Fruit fly (Drosophila melanogaster) whole organism, embryonic: ENCODE results near the gene CG8526.

Experiments used
- Bdp1 ChIP-seq: fragments of 200-800 bp; sonication (Bioruptor generic); optimal IDR thresholded peaks from 3 replicates; lab custom pipeline; 2016; ENCODE audit warnings: missing biosample characterization, missing genetic modification characterization
- C15 ChIP-seq: fragments of 200-800 bp; sonication (Bioruptor generic); IDR thresholded peaks from 3 replicates; pipeline ENCODE4 v1.3.6; 2022; ENCODE audit warnings: missing biosample characterization, missing genetic modification characterization
- CG11560 ChIP-seq: fragments of 200-800 bp; sonication (Bioruptor generic); IDR thresholded peaks from 3 replicates; pipeline ENCODE4 v1.3.6; 2022; ENCODE audit warnings: missing biosample characterization, missing genetic modification characterization
- CG12155 ChIP-seq: fragments of 200-800 bp; sonication (Bioruptor generic); optimal IDR thresholded peaks from 3 replicates; lab custom pipeline; 2016; ENCODE audit warnings: missing biosample characterization, missing genetic modification characterization
- CG14050 ChIP-seq: fragments of 200-800 bp; sonication (Bioruptor generic); IDR thresholded peaks from 3 replicates; pipeline ENCODE4 v1.3.6; 2022; ENCODE audit warnings: missing biosample characterization, missing genetic modification characterization
- CG15073 ChIP-seq: fragments of 200-800 bp; sonication (Bioruptor generic); optimal IDR thresholded peaks from 2 replicates; lab custom pipeline; 2016; ENCODE audit warnings: missing biosample characterization, missing genetic modification characterization
- CG17385 ChIP-seq: fragments of 200-800 bp; sonication (Bioruptor generic); optimal IDR thresholded peaks from 3 replicates; lab custom pipeline; 2018; ENCODE audit warnings: missing biosample characterization, mild to moderate bottlenecking, missing genetic modification characterization
- CG18011 ChIP-seq: fragments of 200-800 bp; sonication (Bioruptor generic); optimal IDR thresholded peaks from 2 replicates; lab custom pipeline; 2017; ENCODE audit warnings: missing biosample characterization, missing genetic modification characterization, mild to moderate bottlenecking, moderate library complexity, missing genotype
- CG18262 ChIP-seq: fragments of 200-800 bp; optimal IDR thresholded peaks from 3 replicates; lab custom pipeline; 2019; ENCODE audit warnings: missing biosample characterization, mild to moderate bottlenecking, missing genetic modification characterization, moderate library complexity
- CG34422 ChIP-seq: fragments of 200-800 bp; sonication (Bioruptor generic); IDR thresholded peaks from 3 replicates; pipeline ENCODE4 v1.3.6; 2022; ENCODE audit warnings: missing biosample characterization, missing genetic modification characterization
- CG4854 ChIP-seq: fragments of 200-800 bp; sonication (Bioruptor generic); optimal IDR thresholded peaks from 2 replicates; lab custom pipeline; 2016; ENCODE audit warnings: missing biosample characterization, missing genetic modification characterization, inconsistent platforms
- CG5953 ChIP-seq: fragments of 200-800 bp; sonication (Bioruptor generic); IDR thresholded peaks from 2 replicates; pipeline ENCODE4 v1.3.6; 2022; ENCODE audit warnings: missing biosample characterization, missing genetic modification characterization
- CG6272 ChIP-seq: fragments of 200-800 bp; sonication (Bioruptor generic); IDR thresholded peaks from 2 replicates; pipeline ENCODE4 v1.3.6; 2022; ENCODE audit warnings: missing biosample characterization, missing genetic modification characterization
- CG6689 ChIP-seq: fragments of 200-800 bp; sonication (Bioruptor generic); IDR thresholded peaks from 2 replicates; pipeline ENCODE4 v1.3.6; 2022; ENCODE audit warnings: missing biosample characterization, missing genetic modification characterization
- CG7987 ChIP-seq: fragments of 200-800 bp; sonication (Bioruptor generic); optimal IDR thresholded peaks from 2 replicates; lab custom pipeline; 2018; ENCODE audit warnings: missing biosample characterization, mild to moderate bottlenecking, missing genetic modification characterization, moderate library complexity
- CG8478 ChIP-seq: fragments of >200 bp; optimal IDR thresholded peaks from 2 replicates; lab custom pipeline; 2018
- CG9437 ChIP-seq: fragments of 200-800 bp; sonication (Bioruptor generic); optimal IDR thresholded peaks from 2 replicates; lab custom pipeline; 2018; ENCODE audit warnings: missing biosample characterization, mild to moderate bottlenecking, missing genetic modification characterization
- Drgx ChIP-seq: fragments of 200-800 bp; sonication (Bioruptor generic); IDR thresholded peaks from 2 replicates; pipeline ENCODE4 v1.3.6; 2022; ENCODE audit warnings: missing biosample characterization, missing genetic modification characterization
- H2.0 ChIP-seq: fragments of 200-800 bp; sonication (Bioruptor generic); IDR thresholded peaks from 2 replicates; pipeline ENCODE4 v1.3.6; 2022; ENCODE audit warnings: missing biosample characterization, missing genetic modification characterization
- HLH3B ChIP-seq: fragments of 200-800 bp; sonication (Bioruptor generic); IDR thresholded peaks from 2 replicates; pipeline ENCODE4 v1.3.6; 2022; ENCODE audit warnings: missing biosample characterization, missing genetic modification characterization
- HmgZ ChIP-seq: fragments of 200-800 bp; sonication (Bioruptor generic); optimal IDR thresholded peaks from 2 replicates; lab custom pipeline; 2018; ENCODE audit warnings: missing biosample characterization, mild to moderate bottlenecking, missing genetic modification characterization
- Hr51 ChIP-seq, 2 experiments: fragments of 200-800 bp; sonication (Bioruptor generic); optimal IDR thresholded peaks; 2 replicates in 1 of 2; 3 replicates in 1 of 2; lab custom pipeline; 2016 to 2018; ENCODE audit warnings: missing biosample characterization in 2 of 2, missing genetic modification characterization in 2 of 2, mild to moderate bottlenecking in 1 of 2, moderate library complexity in 1 of 2
- Med ChIP-seq: fragments of 200-800 bp; sonication (Bioruptor generic); peaks from one replicate; lab custom pipeline; 2016; ENCODE audit warnings: missing biosample characterization, missing genetic modification characterization, mild to moderate bottlenecking, inconsistent platforms, moderate library complexity
- Myb ChIP-seq: fragments of 200-800 bp; sonication (Bioruptor generic); optimal IDR thresholded peaks from 2 replicates; lab custom pipeline; 2016; ENCODE audit warnings: missing biosample characterization, missing genetic modification characterization
- Ptx1 ChIP-seq: fragments of 200-800 bp; sonication (Bioruptor generic); IDR thresholded peaks from 2 replicates; pipeline ENCODE4 v1.3.6; 2022; ENCODE audit warnings: missing biosample characterization, missing genetic modification characterization
- Rx ChIP-seq: fragments of 200-800 bp; sonication (Bioruptor generic); IDR thresholded peaks from 2 replicates; pipeline ENCODE4 v1.3.6; 2022; ENCODE audit warnings: missing biosample characterization, missing genetic modification characterization
- Six4 ChIP-seq: fragments of 200-800 bp; sonication (Bioruptor generic); optimal IDR thresholded peaks from 2 replicates; lab custom pipeline; 2016; ENCODE audit warnings: missing biosample characterization, missing genetic modification characterization
- Sox100B ChIP-seq: fragments of 200-800 bp; sonication (Bioruptor generic); optimal IDR thresholded peaks from 3 replicates; lab custom pipeline; 2018; ENCODE audit warnings: missing biosample characterization, mild to moderate bottlenecking, missing genetic modification characterization
- Trl ChIP-seq, 3 experiments: fragments of >200 bp in 2 of 3; fragments of 200-800 bp in 1 of 3; sonication (Bioruptor generic) in 1 of 3; optimal IDR thresholded peaks; 2 replicates in 1 of 3; 3 replicates in 2 of 3; lab custom pipeline; 2016 to 2017; ENCODE audit warnings: missing biosample characterization in 1 of 3, missing genetic modification characterization in 1 of 3
- YL-1 ChIP-seq: fragments of 200-800 bp; sonication (Bioruptor generic); optimal IDR thresholded peaks from 3 replicates; lab custom pipeline; 2017; ENCODE audit warnings: missing biosample characterization, mild to moderate bottlenecking, missing genetic modification characterization
- abd-A ChIP-seq: fragments of 200-800 bp; sonication (Bioruptor generic); optimal IDR thresholded peaks from 3 replicates; lab custom pipeline; 2019; ENCODE audit warnings: missing biosample characterization, mild to moderate bottlenecking, missing genetic modification characterization, moderate library complexity
- amos ChIP-seq: fragments of 200-800 bp; sonication (Bioruptor generic); IDR thresholded peaks from 2 replicates; pipeline ENCODE4 v1.3.6; 2022; ENCODE audit warnings: missing biosample characterization, missing genetic modification characterization; ENCODE audit not compliant: partially characterized antibody
- ato ChIP-seq: fragments of 200-800 bp; sonication (Bioruptor generic); IDR thresholded peaks from 2 replicates; pipeline ENCODE4 v1.3.6; 2022; ENCODE audit warnings: missing biosample characterization, missing genetic modification characterization; ENCODE audit not compliant: partially characterized antibody
- chm ChIP-seq: fragments of 200-800 bp; sonication (Bioruptor generic); IDR thresholded peaks from 2 replicates; pipeline ENCODE4 v1.3.6; 2022; ENCODE audit warnings: missing biosample characterization, missing genetic modification characterization
- exex ChIP-seq: fragments of 200-800 bp; sonication (Bioruptor generic); optimal IDR thresholded peaks from 4 replicates; lab custom pipeline; 2018; ENCODE audit warnings: missing biosample characterization, mild to moderate bottlenecking, missing genetic modification characterization, moderate library complexity
- fru ChIP-seq: fragments of >200 bp; optimal IDR thresholded peaks from 2 replicates; lab custom pipeline; 2017
- grau ChIP-seq: fragments of 200-800 bp; optimal IDR thresholded peaks from 3 replicates; lab custom pipeline; 2019; ENCODE audit warnings: missing biosample characterization, mild to moderate bottlenecking, missing genetic modification characterization, moderate library complexity
- hth ChIP-seq: fragments of >200 bp; optimal IDR thresholded peaks from 2 replicates; lab custom pipeline; 2017; ENCODE audit warnings: inconsistent platforms
- ind ChIP-seq: fragments of 200-800 bp; sonication (Bioruptor generic); optimal IDR thresholded peaks from 3 replicates; lab custom pipeline; 2016; ENCODE audit warnings: missing biosample characterization, missing genetic modification characterization
- insv ChIP-seq, 2 experiments: fragments of 200-800 bp; sonication (Bioruptor generic); optimal IDR thresholded peaks; 3 replicates each; lab custom pipeline; 2016 to 2018; ENCODE audit warnings: missing biosample characterization in 2 of 2, missing genetic modification characterization in 2 of 2
- kah ChIP-seq: fragments of 200-800 bp; sonication (Bioruptor generic); optimal IDR thresholded peaks from 2 replicates; lab custom pipeline; 2018; ENCODE audit warnings: missing biosample characterization, mild to moderate bottlenecking, missing genetic modification characterization
- ken ChIP-seq: fragments of 200-800 bp; sonication (Bioruptor generic); IDR thresholded peaks from 3 replicates; pipeline ENCODE4 v1.3.6; 2022; ENCODE audit warnings: missing biosample characterization, missing genetic modification characterization
- nerfin-2 ChIP-seq: fragments of 200-800 bp; sonication (Bioruptor generic); IDR thresholded peaks from 2 replicates; pipeline ENCODE4 v1.3.6; 2022; ENCODE audit warnings: missing biosample characterization, missing genetic modification characterization; ENCODE audit not compliant: partially characterized antibody
- pb ChIP-seq: fragments of 200-800 bp; sonication (Bioruptor generic); optimal IDR thresholded peaks from 3 replicates; lab custom pipeline; 2016; ENCODE audit warnings: missing biosample characterization, missing genetic modification characterization
- phol ChIP-seq: fragments of 200-800 bp; sonication (Bioruptor generic); optimal IDR thresholded peaks from 3 replicates; lab custom pipeline; 2018; ENCODE audit warnings: missing biosample characterization, mild to moderate bottlenecking, missing genetic modification characterization, moderate library complexity
- pnt ChIP-seq: fragments of 200-800 bp; sonication (Bioruptor generic); optimal IDR thresholded peaks from 3 replicates; lab custom pipeline; 2016; ENCODE audit warnings: missing biosample characterization, missing genetic modification characterization
- slou ChIP-seq: fragments of 200-800 bp; sonication (Bioruptor generic); optimal IDR thresholded peaks from 3 replicates; lab custom pipeline; 2016; ENCODE audit warnings: missing biosample characterization, missing genetic modification characterization
- sr ChIP-seq: fragments of 200-800 bp; sonication (Bioruptor generic); IDR thresholded peaks from 3 replicates; pipeline ENCODE4 v1.3.6; 2022; ENCODE audit warnings: missing biosample characterization, missing genetic modification characterization
- stc ChIP-seq: fragments of 200-800 bp; sonication (Bioruptor generic); IDR thresholded peaks from 2 replicates; pipeline ENCODE4 v1.3.6; 2022; ENCODE audit warnings: missing biosample characterization, missing genetic modification characterization
- trh ChIP-seq: fragments of 200-800 bp; sonication (Bioruptor generic); optimal IDR thresholded peaks from 2 replicates; lab custom pipeline; 2016; ENCODE audit warnings: missing biosample characterization, missing genetic modification characterization
- zen2 ChIP-seq: fragments of 200-800 bp; sonication (Bioruptor generic); IDR thresholded peaks from 3 replicates; pipeline ENCODE4 v1.3.6; 2022; ENCODE audit warnings: missing biosample characterization, missing genetic modification characterization; ENCODE audit not compliant: partially characterized antibody

CG8526 gene

dm6 chr3R:9784341-9785062 lies 16.6 kb upstream of the CG8526 start, which contains the start of the genes MtnA and CG8500 (continued):
- TF ChIP-seq exex (tag; lab: Kevin White, UChicago) (no peak), insv (GFP tag; optimal IDR thresholded peaks at IDR 0.05; lab: Kevin White, UChicago) (no peak), HmgZ (peak; percentile 87), CG15073 (GFP tag; lab: Kevin White, UChicago) (no peak), CG12155 (GFP tag; lab: Kevin White, UChicago) (peak; percentile 20), Ptx1 (GFP tag; lab: Robert Waterston, UW) (0 out of 2 replicates have a peak, but pooled peaks have one; percentile 12), ken (0 out of 3 replicates have a peak, but pooled peaks have one; percentile 31), Drgx (no peak), kah (GFP tag; lab: Kevin White, UChicago) (no peak), Myb (GFP tag; lab: Kevin White, UChicago) (no peak), CG4854 (GFP tag; lab: Kevin White, UChicago) (no peak), sr (GFP tag; lab: Robert Waterston, UW) (0 out of 3 replicates have a peak, but pooled peaks have one; percentile 7), CG18262 (tag; lab: Kevin White, UChicago) (no peak), CG18011 (GFP tag; lab: Kevin White, UChicago) (no peak), ind (GFP tag; lab: Kevin White, UChicago) (no peak), pb (GFP tag; lab: Kevin White, UChicago) (no peak), C15 (GFP tag; lab: Robert Waterston, UW) (no peak), CG34422 (GFP tag; lab: Robert Waterston, UW) (peak; percentile 75; the same call in 2 of the 3 replicates), Hr51 (GFP tag; optimal IDR thresholded peaks at IDR 0.05; lab: Kevin White, UChicago) (no peak), slou (GFP tag; lab: Kevin White, UChicago) (no peak), CG6272 (GFP tag; lab: Robert Waterston, UW) (no peak), hth (lab: Kevin White, UChicago) (no peak), ato (GFP tag; lab: Robert Waterston, UW) (no peak), CG11560 (tag; lab: Robert Waterston, UW) (no peak), Six4 (no peak), Rx (GFP tag; lab: Robert Waterston, UW) (no peak), Bdp1 (GFP tag; lab: Kevin White, UChicago) (no peak), CG14050 (GFP tag; lab: Robert Waterston, UW) (no peak), zen2 (GFP tag; lab: Robert Waterston, UW) (no peak), CG6689 (GFP tag; lab: Robert Waterston, UW) (no peak), Med (GFP tag; lab: Kevin White, UChicago) (peak; percentile 81), CG5953 (GFP tag; lab: Robert Waterston, UW) (no peak), chm (GFP tag; lab: Robert Waterston, UW) (no peak), amos (GFP tag; lab: Robert Waterston, UW) (peak; percentile 44; the same call in 1 of the 2 replicates), pnt (GFP tag; lab: Kevin White, UChicago) (no peak), CG7987 (peak; percentile 30), stc (GFP tag; lab: Robert Waterston, UW) (0 out of 2 replicates have a peak, but pooled peaks have one; percentile 16), YL-1 (GFP tag; lab: Kevin White, UChicago) (no peak), H2.0 (no peak), CG8478 (lab: Kevin White, UChicago) (no peak), HLH3B (GFP tag; lab: Robert Waterston, UW) (no peak), grau (tag; lab: Kevin White, UChicago) (no peak), fru (no peak), abd-A (tag; lab: Kevin White, UChicago) (no peak), CG17385 (GFP tag; lab: Kevin White, UChicago) (no peak), Sox100B (no peak), trh (no peak), nerfin-2 (GFP tag; lab: Robert Waterston, UW) (no peak), CG9437 (GFP tag; lab: Kevin White, UChicago) (no peak), Trl (optimal IDR thresholded peaks at IDR 0.05; lab: Kevin White, UChicago) (no peak), Trl (GFP tag; optimal IDR thresholded peaks at IDR 0.05; lab: Kevin White, UChicago) (no peak), phol (tag; lab: Kevin White, UChicago) (no peak)
